Worm (Caenorhabditis elegans) whole organism, L1 larva: ENCODE data around the gene ZC178.2.
A peak's percentile ranks its signal among the peaks of the same experiment; 100 is the strongest.

Source experiments
- C16A3.4 ChIP-seq: fragments of 150-350 bp; optimal IDR thresholded peaks from 2 replicates; lab custom pipeline; 2014; ENCODE audit warnings: missing biosample characterization, missing genetic modification characterization
- alr-1 ChIP-seq: fragments of 200-800 bp; sonication (Bioruptor generic); optimal IDR thresholded peaks from 2 replicates; lab custom pipeline; 2018; ENCODE audit warnings: borderline replicate concordance, mild to moderate bottlenecking, missing genetic modification characterization, missing compliant biosample characterization
- aly-2 ChIP-seq: fragments of 150-350 bp; optimal IDR thresholded peaks from 2 replicates; lab custom pipeline; 2014; ENCODE audit warnings: missing biosample characterization, missing genetic modification characterization
- blmp-1 ChIP-seq: fragments of 150-350 bp; optimal IDR thresholded peaks from 2 replicates; lab custom pipeline; 2014; ENCODE audit warnings: missing biosample characterization, missing genetic modification characterization
- ceh-88 ChIP-seq: fragments of 200-800 bp; sonication (Bioruptor generic); IDR thresholded peaks from 2 replicates; pipeline ENCODE4 v1.3.6; 2022; ENCODE audit warnings: missing genetic modification characterization, missing compliant biosample characterization
- ceh-90 ChIP-seq: sonication (generic microtip); optimal IDR thresholded peaks from 2 replicates; lab custom pipeline; 2016; ENCODE audit warnings: missing genetic modification characterization, missing compliant biosample characterization
- dsc-1 ChIP-seq: sonication (generic microtip); optimal IDR thresholded peaks from 2 replicates; lab custom pipeline; 2016; ENCODE audit warnings: mild to moderate bottlenecking, missing genetic modification characterization, missing compliant biosample characterization
- efl-1 ChIP-seq, 4 experiments: fragments of 150-350 bp; optimal IDR thresholded peaks in 3 of 4; peaks in 1 of 4; 1 replicate in 1 of 4; 2 replicates in 3 of 4; lab custom pipeline; 2014; ENCODE audit warnings: missing biosample characterization in 2 of 4, missing genetic modification characterization in 2 of 4, missing genetic modification reagents in 2 of 4
- egl-13 ChIP-seq: sonication (generic microtip); optimal IDR thresholded peaks from 2 replicates; lab custom pipeline; 2016; ENCODE audit warnings: missing genotype, missing genetic modification reagents, missing genetic modification characterization, missing compliant biosample characterization
- ets-5 ChIP-seq: fragments of 200-800 bp; sonication (Bioruptor generic); IDR thresholded peaks from 2 replicates; pipeline ENCODE4 v1.3.6; 2022; ENCODE audit warnings: missing genetic modification characterization, missing compliant biosample characterization
- fos-1 ChIP-seq: fragments of 150-350 bp; optimal IDR thresholded peaks from 2 replicates; lab custom pipeline; 2014; ENCODE audit warnings: missing biosample characterization, missing genetic modification characterization
- grh-1 ChIP-seq: fragments of 200-800 bp; sonication (Bioruptor generic); IDR thresholded peaks from 2 replicates; pipeline ENCODE4 v1.3.6; 2022; ENCODE audit warnings: missing genetic modification reagents, missing genetic modification characterization, missing compliant biosample characterization
- irx-1 ChIP-seq: sonication (generic microtip); optimal IDR thresholded peaks from 2 replicates; lab custom pipeline; 2016; ENCODE audit warnings: missing genetic modification characterization, missing compliant biosample characterization
- lin-14 ChIP-seq: fragments of 200-800 bp; sonication (Bioruptor generic); optimal IDR thresholded peaks from 2 replicates; lab custom pipeline; 2018; ENCODE audit warnings: mild to moderate bottlenecking, missing genetic modification characterization, moderate library complexity, missing compliant biosample characterization
- lin-15B ChIP-seq: fragments of 150-350 bp; sonication (generic microtip); optimal IDR thresholded peaks from 3 replicates; lab custom pipeline; 2014; ENCODE audit warnings: missing biosample characterization, missing genetic modification characterization
- lsy-2 ChIP-seq, 2 experiments: fragments of 150-350 bp; optimal IDR thresholded peaks; 2 replicates each; lab custom pipeline; 2014; ENCODE audit warnings: missing biosample characterization in 2 of 2, missing genetic modification characterization in 2 of 2
- mdl-1 ChIP-seq, 2 experiments: fragments of 150-350 bp; optimal IDR thresholded peaks; 2 replicates each; lab custom pipeline; 2014 to 2017; ENCODE audit warnings: missing biosample characterization in 2 of 2, missing genetic modification characterization in 2 of 2, inconsistent platforms in 1 of 2
- nhr-20 ChIP-seq: sonication (generic microtip); optimal IDR thresholded peaks from 2 replicates; lab custom pipeline; 2016; ENCODE audit warnings: mild to moderate bottlenecking, missing genetic modification characterization, missing compliant biosample characterization
- nhr-28 ChIP-seq: fragments of 150-350 bp; optimal IDR thresholded peaks from 2 replicates; lab custom pipeline; 2014; ENCODE audit warnings: missing biosample characterization, missing genetic modification characterization
- nhr-71 ChIP-seq: sonication (generic microtip); optimal IDR thresholded peaks from 2 replicates; lab custom pipeline; 2016; ENCODE audit warnings: mild to moderate bottlenecking, missing genetic modification characterization, moderate library complexity, missing compliant biosample characterization
- nhr-76 ChIP-seq: sonication (generic microtip); optimal IDR thresholded peaks from 2 replicates; lab custom pipeline; 2017; ENCODE audit warnings: missing biosample characterization, missing genetic modification characterization
- nhr-77 ChIP-seq: fragments of 150-350 bp; optimal IDR thresholded peaks from 2 replicates; lab custom pipeline; 2014; ENCODE audit warnings: missing biosample characterization, missing genetic modification characterization
- nhr-85 ChIP-seq: sonication (generic microtip); peaks from one replicate; lab custom pipeline; 2016; ENCODE audit warnings: missing genetic modification characterization, inconsistent platforms, missing compliant biosample characterization
- pag-3 ChIP-seq: sonication (generic microtip); optimal IDR thresholded peaks from 2 replicates; lab custom pipeline; 2017; ENCODE audit warnings: missing genetic modification characterization, mild to moderate bottlenecking, missing compliant biosample characterization, antibody characterized with exemption, borderline replicate concordance; ENCODE audit not compliant: insufficient read depth
- pax-3 ChIP-seq: fragments of 200-800 bp; sonication (Bioruptor generic); optimal IDR thresholded peaks from 2 replicates; lab custom pipeline; 2018; ENCODE audit warnings: mild to moderate bottlenecking, missing genetic modification characterization, moderate library complexity, missing compliant biosample characterization
- rnt-1 ChIP-seq: sonication (generic microtip); optimal IDR thresholded peaks from 2 replicates; lab custom pipeline; 2016; ENCODE audit warnings: mild to moderate bottlenecking, missing genetic modification characterization, moderate library complexity, missing compliant biosample characterization
- snu-23 ChIP-seq: sonication (generic microtip); optimal IDR thresholded peaks from 2 replicates; lab custom pipeline; 2016; ENCODE audit warnings: missing genetic modification characterization, missing compliant biosample characterization
- sup-37 ChIP-seq: fragments of 200-800 bp; sonication (Bioruptor generic); optimal IDR thresholded peaks from 2 replicates; lab custom pipeline; 2018; ENCODE audit warnings: mild to moderate bottlenecking, missing genetic modification characterization, missing compliant biosample characterization
- tbx-2 ChIP-seq: sonication (generic microtip); optimal IDR thresholded peaks from 2 replicates; lab custom pipeline; 2016; ENCODE audit warnings: missing genetic modification characterization, missing compliant biosample characterization
- unc-130 ChIP-seq: fragments of 150-350 bp; optimal IDR thresholded peaks from 2 replicates; lab custom pipeline; 2017; ENCODE audit warnings: missing biosample characterization, missing genetic modification characterization, inconsistent platforms
- unc-86 ChIP-seq: sonication (generic microtip); optimal IDR thresholded peaks from 2 replicates; lab custom pipeline; 2016; ENCODE audit warnings: missing genetic modification characterization, missing compliant biosample characterization
- unc-98 ChIP-seq: fragments of 200-800 bp; sonication (Bioruptor generic); IDR thresholded peaks from 2 replicates; pipeline ENCODE4 v1.3.6; 2022; ENCODE audit warnings: missing genetic modification characterization, missing compliant biosample characterization
- vab-15 ChIP-seq: sonication (generic microtip); optimal IDR thresholded peaks from 2 replicates; lab custom pipeline; 2017; ENCODE audit warnings: missing genotype, mild to moderate bottlenecking, missing genetic modification characterization, missing compliant biosample characterization
- zip-4 ChIP-seq: fragments of 200-800 bp; sonication (Bioruptor generic); optimal IDR thresholded peaks from 2 replicates; lab custom pipeline; 2018; ENCODE audit warnings: mild to moderate bottlenecking, missing genetic modification characterization, moderate library complexity, missing compliant biosample characterization
- ztf-4 ChIP-seq: fragments of 150-350 bp; optimal IDR thresholded peaks from 2 replicates; lab custom pipeline; 2014; ENCODE audit warnings: missing biosample characterization, missing genetic modification characterization

ZC178.2 gene

ce11 chrV:8661241-8661954, 50.4 kb downstream of the ZC178.2 start (continued):
- TF ChIP-seq nhr-77 (tag; lab: Kevin White, UChicago) (no peak), ceh-90 (tag; lab: Kevin White, UChicago) (no peak), zip-4 (no peak), C16A3.4 (tag; lab: Kevin White, UChicago) (no peak), unc-86 (tag; lab: Kevin White, UChicago) (no peak), ets-5 (GFP tag; lab: Robert Waterston, UW) (no peak)
- TF ChIP-seq, all 84 proteins: peak for 19

- TF ChIP-seq nhr-71 (tag; lab: Kevin White, UChicago) (peak; percentile 1), grh-1 (no peak), rnt-1 (tag; lab: Kevin White, UChicago) (peak; percentile 22), lin-15B (tag; lab: Kevin White, UChicago) (no peak), blmp-1 (peak; percentile 73), nhr-85 (tag; lab: Kevin White, UChicago) (peak; percentile 73), lin-14 (GFP tag; lab: Kevin White, UChicago) (peak; percentile 41), efl-1 (optimal IDR thresholded peaks at IDR 0.05; lab: Kevin White, UChicago) (no peak), efl-1 (GFP tag; optimal IDR thresholded peaks at IDR 0.05 in 1 of 2; lab: Kevin White, UChicago) (peak in 1 of 2 experiments; percentile 82)
Observed at ce11 chrV:8660475-8660874, 51.3 kb downstream of the ZC178.2 start.

ce11 chrV:8658577-8659362, 53.0 kb downstream of the ZC178.2 start:
- TF ChIP-seq nhr-28 (tag; lab: Kevin White, UChicago) (no peak), nhr-71 (tag; lab: Kevin White, UChicago) (peak; percentile 60), nhr-76 (tag; lab: Kevin White, UChicago) (no peak), nhr-20 (tag; lab: Kevin White, UChicago) (peak; percentile 36), nhr-85 (tag; lab: Kevin White, UChicago) (no peak), blmp-1 (peak; percentile 56), ceh-88 (GFP tag; lab: Robert Waterston, UW) (no peak), snu-23 (GFP tag; lab: Kevin White, UChicago) (peak; percentile 43), C16A3.4 (tag; lab: Kevin White, UChicago) (peak; percentile 2), egl-13 (tag; lab: Kevin White, UChicago) (no peak), lsy-2 (tag; optimal IDR thresholded peaks at IDR 0.05; lab: Kevin White, UChicago) (peak in 1 of 2 experiments; percentile 52), tbx-2 (tag; lab: Kevin White, UChicago) (peak; percentile 8), vab-15 (tag; lab: Kevin White, UChicago) (no peak), alr-1 (tag; lab: Kevin White, UChicago) (no peak), unc-98 (GFP tag; lab: Robert Waterston, UW) (no peak), efl-1 (optimal IDR thresholded peaks at IDR 0.05; lab: Kevin White, UChicago) (no peak), efl-1 (GFP tag; optimal IDR thresholded peaks at IDR 0.05 in 1 of 2; lab: Kevin White, UChicago) (peak in 1 of 2 experiments; percentile 77), pag-3 (tag; lab: Kevin White, UChicago) (peak; percentile 91), fos-1 (tag; lab: Kevin White, UChicago) (no peak), irx-1 (tag; lab: Kevin White, UChicago) (no peak), sup-37 (GFP tag; lab: Kevin White, UChicago) (peak; percentile 13), aly-2 (tag; lab: Kevin White, UChicago) (no peak), unc-130 (tag; lab: Kevin White, UChicago) (peak; percentile 15), rnt-1 (tag; lab: Kevin White, UChicago) (peak; percentile 56), dsc-1 (tag; lab: Kevin White, UChicago) (peak; percentile 8), mdl-1 (tag; optimal IDR thresholded peaks at IDR 0.05; lab: Kevin White, UChicago) (peak in 1 of 2 experiments; percentile 56), pax-3 (tag; lab: Kevin White, UChicago) (no peak), lin-14 (GFP tag; lab: Kevin White, UChicago) (peak; percentile 77), ztf-4 (tag; lab: Kevin White, UChicago) (peak; percentile 7)
